Fruit fly (Drosophila melanogaster) whole organism, embryonic: ENCODE data around the gene Kap3.

Experiments used
- Bdp1 ChIP-seq: fragments of 200-800 bp; sonication (Bioruptor generic); optimal IDR thresholded peaks from 3 replicates; lab custom pipeline; 2016; ENCODE audit warnings: missing biosample characterization, missing genetic modification characterization
- Dad ChIP-seq: fragments of 200-800 bp; sonication (Bioruptor generic); optimal IDR thresholded peaks from 3 replicates; lab custom pipeline; 2016; ENCODE audit warnings: missing biosample characterization, missing genetic modification characterization
- Rfx ChIP-seq: fragments of 200-800 bp; sonication (Bioruptor generic); IDR thresholded peaks from 2 replicates; pipeline ENCODE4 v1.3.6; 2022; ENCODE audit warnings: missing biosample characterization, missing genetic modification characterization
- Vsx1 ChIP-seq: fragments of 200-800 bp; sonication (Bioruptor generic); optimal IDR thresholded peaks from 2 replicates; lab custom pipeline; 2017; ENCODE audit warnings: missing biosample characterization, mild to moderate bottlenecking, missing genetic modification characterization, missing genetic modification reagents
- h ChIP-seq: fragments of >200 bp; optimal IDR thresholded peaks from 2 replicates; lab custom pipeline; 2017
- nerfin-1 ChIP-seq: fragments of 200-800 bp; sonication (Bioruptor generic); optimal IDR thresholded peaks from 3 replicates; lab custom pipeline; 2019; ENCODE audit warnings: missing biosample characterization, mild to moderate bottlenecking, missing genetic modification characterization, moderate library complexity
- row ChIP-seq: fragments of 200-800 bp; sonication (Bioruptor generic); IDR thresholded peaks from 3 replicates; pipeline ENCODE4 v1.3.6; 2022; ENCODE audit warnings: missing biosample characterization, missing genetic modification characterization
- tgo ChIP-seq: fragments of 200-800 bp; sonication (Bioruptor generic); IDR thresholded peaks from 3 replicates; pipeline ENCODE4 v1.3.6; 2022; ENCODE audit warnings: missing biosample characterization, missing genetic modification characterization

DNA sequence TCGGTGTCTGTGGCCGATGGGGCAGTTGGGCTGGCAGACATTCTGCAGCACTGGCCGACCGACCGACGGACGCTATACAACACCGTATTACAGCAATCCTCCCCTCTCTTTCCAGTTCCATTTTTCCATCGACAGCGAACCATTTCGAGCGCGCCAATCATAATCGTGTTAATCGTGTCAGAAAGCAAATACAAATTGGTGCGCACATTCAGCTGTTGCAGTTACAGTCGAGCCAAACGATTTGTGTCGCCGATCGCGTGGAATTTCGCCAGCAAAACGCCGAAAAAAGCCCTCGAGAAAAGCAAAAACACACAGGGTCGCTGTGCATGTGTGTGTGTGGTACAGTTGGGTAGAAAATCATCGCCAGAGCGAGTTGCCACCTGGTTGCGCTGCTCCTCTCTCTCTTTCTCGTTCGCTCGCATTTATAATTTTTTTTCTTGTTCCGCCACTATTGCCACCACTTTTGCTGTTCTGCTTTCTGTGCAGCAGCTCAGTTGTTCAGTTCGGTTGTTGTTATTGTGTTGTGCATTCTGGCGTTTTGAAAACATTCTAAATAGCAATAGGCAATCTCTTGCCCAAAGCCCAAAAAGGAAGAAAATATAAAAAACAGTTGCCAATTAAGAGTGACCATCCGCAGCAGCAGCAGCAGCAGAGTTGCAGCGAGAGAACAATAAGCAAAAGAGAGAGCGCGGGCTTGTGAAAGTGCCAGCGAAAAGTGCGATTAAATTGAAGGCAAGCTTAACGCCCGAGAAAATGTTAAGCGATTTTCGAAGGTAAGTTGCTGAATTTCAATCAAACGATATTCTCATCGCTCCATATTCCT, 10.8 kb upstream of the Kap3 start, which contains the start of gene CG1737:
- no peak for TF ChIP-seq Vsx1 (GFP tag; lab: Kevin White, UChicago)
- no peak for TF ChIP-seq h (lab: Kevin White, UChicago)
- no peak for TF ChIP-seq nerfin-1 (tag; lab: Kevin White, UChicago)
- TF ChIP-seq Bdp1 (GFP tag; lab: Kevin White, UChicago) = no peak
- TF ChIP-seq Dad = no peak
- TF ChIP-seq tgo (GFP tag; lab: Robert Waterston, UW) = no peak
- peak; percentile 38; the same call in 1 of the 2 replicates for TF ChIP-seq Rfx (GFP tag; lab: Robert Waterston, UW)
- TF ChIP-seq row = no peak
